Fruit fly (Drosophila melanogaster) whole organism, embryonic: ENCODE measurements around the gene Lsp2.
A peak's percentile ranks its signal among the peaks of the same experiment; 100 is the strongest.

Experiments used
- Bgb ChIP-seq: fragments of 200-800 bp; sonication (Bioruptor generic); IDR thresholded peaks from 2 replicates; pipeline ENCODE4 v1.3.6; 2022; ENCODE audit warnings: missing biosample characterization, missing genetic modification characterization; ENCODE audit not compliant: partially characterized antibody
- CG10147 ChIP-seq: fragments of 200-800 bp; sonication (Bioruptor generic); optimal IDR thresholded peaks from 2 replicates; lab custom pipeline; 2019; ENCODE audit warnings: missing biosample characterization, mild to moderate bottlenecking, missing genetic modification characterization, moderate library complexity
- CG1024 ChIP-seq: fragments of 200-800 bp; sonication (Bioruptor generic); IDR thresholded peaks from 2 replicates; pipeline ENCODE4 v1.3.6; 2022; ENCODE audit warnings: missing biosample characterization, missing genetic modification characterization
- CG10462 ChIP-seq: fragments of 200-800 bp; sonication (Bioruptor generic); optimal IDR thresholded peaks from 2 replicates; lab custom pipeline; 2016; ENCODE audit warnings: missing biosample characterization, missing genetic modification characterization
- CG10959 ChIP-seq: fragments of 200-800 bp; sonication (Bioruptor generic); IDR thresholded peaks from 2 replicates; pipeline ENCODE4 v1.3.6; 2022; ENCODE audit warnings: missing biosample characterization, missing genetic modification characterization
- CG12236 ChIP-seq: fragments of 200-800 bp; sonication (Bioruptor generic); optimal IDR thresholded peaks from 2 replicates; lab custom pipeline; 2016; ENCODE audit warnings: missing biosample characterization, missing genetic modification characterization
- CG12659 ChIP-seq: fragments of 200-800 bp; sonication (Bioruptor generic); optimal IDR thresholded peaks from 3 replicates; lab custom pipeline; 2017; ENCODE audit warnings: mild to moderate bottlenecking, missing biosample characterization, missing genetic modification reagents, missing genetic modification characterization
- CG12744 ChIP-seq: fragments of 200-800 bp; sonication (Bioruptor generic); optimal IDR thresholded peaks from 2 replicates; lab custom pipeline; 2016; ENCODE audit warnings: missing biosample characterization, missing genetic modification characterization
- CG13775 ChIP-seq: fragments of 200-800 bp; sonication (Bioruptor generic); optimal IDR thresholded peaks from 3 replicates; lab custom pipeline; 2017; ENCODE audit warnings: missing biosample characterization, mild to moderate bottlenecking, missing genetic modification characterization
- CG14014 ChIP-seq: fragments of 200-800 bp; sonication (Bioruptor generic); IDR thresholded peaks from 2 replicates; pipeline ENCODE4 v1.3.6; 2022; ENCODE audit warnings: missing biosample characterization, missing genetic modification characterization
- CG1602 ChIP-seq: fragments of 200-800 bp; sonication (Bioruptor generic); optimal IDR thresholded peaks from 3 replicates; lab custom pipeline; 2016; ENCODE audit warnings: missing biosample characterization, missing genetic modification characterization
- CG17912 ChIP-seq: fragments of 200-800 bp; sonication (Bioruptor generic); optimal IDR thresholded peaks from 2 replicates; lab custom pipeline; 2018; ENCODE audit warnings: missing biosample characterization, mild to moderate bottlenecking, missing genetic modification characterization
- CG18599 ChIP-seq: fragments of 200-800 bp; sonication (Bioruptor generic); optimal IDR thresholded peaks from 3 replicates; lab custom pipeline; 2017; ENCODE audit warnings: missing biosample characterization, missing genetic modification characterization, mild to moderate bottlenecking, moderate library complexity, missing genetic modification reagents
- CG31388 ChIP-seq: fragments of 200-800 bp; sonication (Bioruptor generic); optimal IDR thresholded peaks from 2 replicates; lab custom pipeline; 2016; ENCODE audit warnings: missing biosample characterization, missing genetic modification characterization
- CG7987 ChIP-seq: fragments of 200-800 bp; sonication (Bioruptor generic); optimal IDR thresholded peaks from 2 replicates; lab custom pipeline; 2018; ENCODE audit warnings: missing biosample characterization, mild to moderate bottlenecking, missing genetic modification characterization, moderate library complexity
- CG8388 ChIP-seq: fragments of 200-800 bp; sonication (Bioruptor generic); optimal IDR thresholded peaks from 2 replicates; lab custom pipeline; 2019; ENCODE audit warnings: missing biosample characterization, mild to moderate bottlenecking, missing genetic modification characterization, moderate library complexity
- CrebB ChIP-seq: fragments of 200-800 bp; sonication (Bioruptor generic); optimal IDR thresholded peaks from 3 replicates; lab custom pipeline; 2018; ENCODE audit warnings: missing biosample characterization, mild to moderate bottlenecking, missing genetic modification characterization
- Dbx ChIP-seq: fragments of 200-800 bp; sonication (Bioruptor generic); IDR thresholded peaks from 3 replicates; pipeline ENCODE4 v1.3.6; 2022; ENCODE audit warnings: missing biosample characterization, missing genetic modification characterization
- Dfd ChIP-seq, 2 experiments: fragments of >200 bp; optimal IDR thresholded peaks; 2 replicates each; lab custom pipeline; 2017; ENCODE audit warnings: missing biosample characterization in 2 of 2, missing genetic modification characterization in 2 of 2
- Fer3 ChIP-seq: fragments of 200-800 bp; sonication (Bioruptor generic); optimal IDR thresholded peaks from 2 replicates; lab custom pipeline; 2018; ENCODE audit warnings: missing biosample characterization, mild to moderate bottlenecking, missing genetic modification characterization, moderate library complexity
- Gug ChIP-seq: fragments of 200-800 bp; sonication (Bioruptor generic); IDR thresholded peaks from 4 replicates; pipeline ENCODE4 v1.3.6; 2022; ENCODE audit warnings: missing biosample characterization, missing genetic modification characterization
- HHEX ChIP-seq: fragments of 200-800 bp; sonication (Bioruptor generic); optimal IDR thresholded peaks from 3 replicates; lab custom pipeline; 2017; ENCODE audit warnings: missing biosample characterization, mild to moderate bottlenecking, missing genetic modification characterization, missing genetic modification reagents
- Hey ChIP-seq: fragments of 200-800 bp; sonication (Bioruptor generic); optimal IDR thresholded peaks from 3 replicates; lab custom pipeline; 2018; ENCODE audit warnings: missing biosample characterization, mild to moderate bottlenecking, missing genetic modification characterization
- Hr3 ChIP-seq: fragments of 200-800 bp; sonication (Bioruptor generic); optimal IDR thresholded peaks from 3 replicates; lab custom pipeline; 2016; ENCODE audit warnings: missing biosample characterization, missing genetic modification characterization
- Max ChIP-seq: fragments of 200-800 bp; sonication (Bioruptor generic); optimal IDR thresholded peaks from 2 replicates; lab custom pipeline; 2016; ENCODE audit warnings: missing biosample characterization, mild to moderate bottlenecking, missing genetic modification characterization
- NFAT ChIP-seq: fragments of 200-800 bp; sonication (Bioruptor generic); IDR thresholded peaks from 2 replicates; pipeline ENCODE4 v1.3.6; 2022; ENCODE audit warnings: missing biosample characterization, missing genetic modification characterization
- Nf-YB ChIP-seq: fragments of 200-800 bp; sonication (Bioruptor generic); optimal IDR thresholded peaks from 3 replicates; lab custom pipeline; 2019; ENCODE audit warnings: missing biosample characterization, mild to moderate bottlenecking, missing genetic modification characterization, moderate library complexity
- NfI ChIP-seq: fragments of 200-800 bp; sonication (Bioruptor generic); optimal IDR thresholded peaks from 3 replicates; lab custom pipeline; 2018; ENCODE audit warnings: missing biosample characterization, mild to moderate bottlenecking, missing genetic modification characterization, moderate library complexity
- Oli ChIP-seq: fragments of 200-800 bp; sonication (Bioruptor generic); optimal IDR thresholded peaks from 2 replicates; lab custom pipeline; 2018; ENCODE audit warnings: missing biosample characterization, mild to moderate bottlenecking, missing genetic modification characterization, moderate library complexity
- Ravus ChIP-seq: fragments of 200-800 bp; sonication (Bioruptor generic); IDR thresholded peaks from 2 replicates; pipeline ENCODE4 v1.3.6; 2022; ENCODE audit warnings: missing biosample characterization, missing genetic modification characterization
- Scr ChIP-seq: fragments of 200-800 bp; sonication (Bioruptor generic); IDR thresholded peaks from 2 replicates; pipeline ENCODE4 v1.3.6; 2022; ENCODE audit warnings: missing biosample characterization, missing genetic modification characterization; ENCODE audit not compliant: partially characterized antibody
- Stat92E ChIP-seq, 3 experiments: fragments of >200 bp in 2 of 3; fragments of 200-800 bp in 1 of 3; sonication (Bioruptor generic) in 1 of 3; optimal IDR thresholded peaks; 2 replicates each; lab custom pipeline; 2017 to 2019; ENCODE audit warnings: missing biosample characterization in 3 of 3, missing genetic modification characterization in 3 of 3, mild to moderate bottlenecking in 1 of 3, moderate library complexity in 1 of 3
- Vsx1 ChIP-seq: fragments of 200-800 bp; sonication (Bioruptor generic); optimal IDR thresholded peaks from 2 replicates; lab custom pipeline; 2017; ENCODE audit warnings: missing biosample characterization, mild to moderate bottlenecking, missing genetic modification characterization, missing genetic modification reagents
- Xbp1 ChIP-seq: fragments of 200-800 bp; sonication (Bioruptor generic); optimal IDR thresholded peaks from 3 replicates; lab custom pipeline; 2016; ENCODE audit warnings: missing biosample characterization, mild to moderate bottlenecking, missing genetic modification characterization
- az2 ChIP-seq: fragments of 200-800 bp; sonication (Bioruptor generic); optimal IDR thresholded peaks from 3 replicates; lab custom pipeline; 2016; ENCODE audit warnings: missing biosample characterization, missing genetic modification characterization
- danr ChIP-seq: fragments of 200-800 bp; sonication (Bioruptor generic); IDR thresholded peaks from 2 replicates; pipeline ENCODE4 v1.3.6; 2022; ENCODE audit warnings: missing biosample characterization, missing genetic modification characterization
- gce ChIP-seq: fragments of 200-800 bp; sonication (Bioruptor generic); IDR thresholded peaks from 3 replicates; pipeline ENCODE4 v1.3.6; 2022; ENCODE audit warnings: missing biosample characterization, missing genetic modification characterization
- hb ChIP-seq: fragments of 200-800 bp; sonication (Bioruptor generic); IDR thresholded peaks from 3 replicates; pipeline ENCODE4 v1.3.6; 2022; ENCODE audit warnings: missing biosample characterization, missing genetic modification characterization; ENCODE audit not compliant: partially characterized antibody
- hkb ChIP-seq, 2 experiments: fragments of 200-800 bp in 1 of 2; fragments of >200 bp in 1 of 2; sonication (Bioruptor generic) in 1 of 2; IDR thresholded peaks in 1 of 2; optimal IDR thresholded peaks in 1 of 2; 2 replicates each; pipeline versions ENCODE4 v1.3.6 to Lab custom; 2017 to 2022; ENCODE audit warnings: missing biosample characterization in 1 of 2, missing genetic modification characterization in 1 of 2
- mam ChIP-seq: fragments of 200-800 bp; sonication (Bioruptor generic); optimal IDR thresholded peaks from 3 replicates; lab custom pipeline; 2016; ENCODE audit warnings: missing biosample characterization, missing genetic modification characterization
- nau ChIP-seq: fragments of 200-800 bp; sonication (Bioruptor generic); optimal IDR thresholded peaks from 3 replicates; lab custom pipeline; 2017; ENCODE audit warnings: missing biosample characterization, mild to moderate bottlenecking, missing genetic modification characterization, missing genetic modification reagents
- nom ChIP-seq: fragments of 200-800 bp; sonication (Bioruptor generic); optimal IDR thresholded peaks from 2 replicates; lab custom pipeline; 2017; ENCODE audit warnings: missing biosample characterization, missing genetic modification characterization, mild to moderate bottlenecking, moderate library complexity, missing genetic modification reagents
- pan ChIP-seq, 4 experiments: fragments of >200 bp in 3 of 4; fragments of 200-800 bp in 1 of 4; sonication (Bioruptor generic) in 1 of 4; optimal IDR thresholded peaks in 3 of 4; IDR thresholded peaks in 1 of 4; 2 replicates each; pipeline versions ENCODE4 v1.3.6 to Lab custom; 2017 to 2022; ENCODE audit warnings: missing biosample characterization in 2 of 4, missing genetic modification characterization in 2 of 4, mixed read lengths in 1 of 4
- sens ChIP-seq: fragments of 200-800 bp; sonication (Bioruptor generic); peaks from one replicate; lab custom pipeline; 2016; ENCODE audit warnings: missing biosample characterization, missing genetic modification characterization
- sob ChIP-seq: fragments of 200-800 bp; sonication (Bioruptor generic); IDR thresholded peaks from 2 replicates; pipeline ENCODE4 v1.3.6; 2022; ENCODE audit warnings: missing biosample characterization, missing genetic modification characterization
- tll ChIP-seq, 2 experiments: fragments of 200-800 bp in 1 of 2; fragments of >200 bp in 1 of 2; sonication (Bioruptor generic) in 1 of 2; optimal IDR thresholded peaks; 2 replicates each; lab custom pipeline; 2017 to 2019; ENCODE audit warnings: missing biosample characterization in 2 of 2, missing genetic modification characterization in 2 of 2, mild to moderate bottlenecking in 1 of 2, moderate library complexity in 1 of 2
- twi ChIP-seq: fragments of 200-800 bp; optimal IDR thresholded peaks from 2 replicates; lab custom pipeline; 2019; ENCODE audit warnings: missing biosample characterization, mild to moderate bottlenecking, missing genetic modification characterization, moderate library complexity
- zen2 ChIP-seq: fragments of 200-800 bp; sonication (Bioruptor generic); IDR thresholded peaks from 3 replicates; pipeline ENCODE4 v1.3.6; 2022; ENCODE audit warnings: missing biosample characterization, missing genetic modification characterization; ENCODE audit not compliant: partially characterized antibody

The Lsp2 gene

DNA sequence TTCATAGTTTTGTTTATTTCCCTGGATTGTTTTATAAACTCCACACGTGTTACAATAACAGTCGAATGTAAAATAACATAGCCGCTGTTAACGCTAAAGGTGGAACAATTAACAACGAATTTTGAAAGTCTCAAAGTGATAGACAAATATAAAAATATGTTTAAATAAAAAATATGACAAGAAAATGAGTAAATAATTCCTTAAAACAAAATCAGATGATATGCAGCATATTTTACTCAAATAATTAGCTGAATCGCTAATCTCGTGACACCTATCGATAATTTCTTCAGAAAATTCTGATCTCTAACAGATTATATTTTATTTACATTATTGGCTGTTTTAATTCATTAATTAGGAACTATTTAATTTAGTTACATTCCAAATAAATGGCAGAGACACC, 7.4 kb downstream of the Lsp2 start, which contains the start of the genes CG5645 and Atg12 (continued):
- TF ChIP-seq Vsx1 (peak; percentile 97), Max (GFP tag; lab: Kevin White, UChicago) (peak; percentile 74), CG10462 (peak; percentile 37), Xbp1 (GFP tag; lab: Kevin White, UChicago) (peak; percentile 10), CG31388 (GFP tag; lab: Kevin White, UChicago) (peak; percentile 14), pan (optimal IDR thresholded peaks at IDR 0.05; lab: Kevin White, UChicago) (no peak), pan (GFP tag; optimal IDR thresholded peaks at IDR 0.05 in 1 of 2, IDR thresholded peaks at IDR 0.05 in 1 of 2) (peak in 1 of 2 experiments; percentile 69), danr (GFP tag; lab: Robert Waterston, UW) (no peak), Hey (no peak), CG1602 (GFP tag; lab: Kevin White, UChicago) (peak; percentile 5), Bgb (GFP tag; lab: Robert Waterston, UW) (peak; percentile 77), Nf-YB (GFP tag; lab: Kevin White, UChicago) (no peak), Ravus (GFP tag; lab: Robert Waterston, UW) (0 out of 2 replicates have a peak, but pooled peaks have one; percentile 2), CG7987 (GFP tag; lab: Kevin White, UChicago) (peak; percentile 46), sob (GFP tag; lab: Robert Waterston, UW) (peak; percentile 76), hkb (optimal IDR thresholded peaks at IDR 0.05; lab: Kevin White, UChicago) (no peak), hkb (GFP tag; IDR thresholded peaks at IDR 0.05; lab: Robert Waterston, UW) (peak; percentile 61; the same call in 1 of the 2 replicates), NfI (GFP tag; lab: Kevin White, UChicago) (peak; percentile 28), Dbx (GFP tag; lab: Robert Waterston, UW) (peak; percentile 73; the same call in 2 of the 3 replicates), Stat92E (GFP tag; optimal IDR thresholded peaks at IDR 0.05; lab: Kevin White, UChicago) (no peak), mam (no peak), nom (GFP tag; lab: Kevin White, UChicago) (peak; percentile 21), CG10959 (no peak), CG17912 (no peak), gce (no peak), NFAT (no peak), nau (GFP tag; lab: Kevin White, UChicago) (no peak), CG14014 (peak; percentile 25; the same call in 1 of the 2 replicates), Scr (GFP tag; lab: Robert Waterston, UW) (peak; percentile 89), twi (tag; lab: Kevin White, UChicago) (no peak), tll (GFP tag; optimal IDR thresholded peaks at IDR 0.05; lab: Kevin White, UChicago) (no peak), zen2 (GFP tag; lab: Robert Waterston, UW) (peak; percentile 38; the same call in 1 of the 3 replicates), CrebB (peak; percentile 4), Gug (0 out of 4 replicates have a peak, but pooled peaks have one; percentile 14), Hr3 (GFP tag; lab: Kevin White, UChicago) (peak; percentile 8), Fer3 (tag; lab: Kevin White, UChicago) (peak; percentile 64), CG12659 (GFP tag; lab: Kevin White, UChicago) (peak; percentile 60), CG10147 (GFP tag; lab: Kevin White, UChicago) (peak; percentile 10), CG13775 (GFP tag; lab: Kevin White, UChicago) (peak; percentile 27), Dfd (GFP tag; optimal IDR thresholded peaks at IDR 0.05; lab: Kevin White, UChicago) (no peak), hb (GFP tag; lab: Robert Waterston, UW) (no peak), Oli (tag; lab: Kevin White, UChicago) (no peak), CG18599 (GFP tag; lab: Kevin White, UChicago) (peak; percentile 70), sens (GFP tag; lab: Kevin White, UChicago) (peak; percentile 78), az2 (GFP tag; lab: Kevin White, UChicago) (peak; percentile 49), HHEX (GFP tag; lab: Kevin White, UChicago) (no peak), CG12236 (GFP tag; lab: Kevin White, UChicago) (no peak), CG8388 (GFP tag; lab: Kevin White, UChicago) (peak; percentile 64), CG12744 (GFP tag; lab: Kevin White, UChicago) (no peak), CG1024 (GFP tag; lab: Robert Waterston, UW) (peak; percentile 35; the same call in 1 of the 2 replicates)
